Fruit fly (Drosophila melanogaster) whole organism, wandering third instar larva: ENCODE measurements around the gene Cyp28a5.
A peak's percentile ranks its signal among the peaks of the same experiment; 100 is the strongest.

ENCODE experiments used
- Abd-B ChIP-seq: fragments of >200 bp; optimal IDR thresholded peaks from 2 replicates; lab custom pipeline; 2017; ENCODE audit warnings: missing biosample characterization, missing genetic modification characterization
- CG32264 ChIP-seq: fragments of 200-800 bp; sonication (Bioruptor generic); optimal IDR thresholded peaks from 2 replicates; lab custom pipeline; 2016; ENCODE audit warnings: missing biosample characterization, missing genetic modification characterization
- CG9705 ChIP-seq: fragments of 200-800 bp; sonication (Bioruptor generic); optimal IDR thresholded peaks from 2 replicates; lab custom pipeline; 2018; ENCODE audit warnings: missing biosample characterization, mild to moderate bottlenecking, missing genetic modification characterization
- CrebA ChIP-seq: fragments of 200-800 bp; sonication (Bioruptor generic); optimal IDR thresholded peaks from 2 replicates; lab custom pipeline; 2016; ENCODE audit warnings: missing biosample characterization, mild to moderate bottlenecking, missing genetic modification characterization, borderline replicate concordance
- Dfd ChIP-seq: fragments of >200 bp; optimal IDR thresholded peaks from 2 replicates; lab custom pipeline; 2017; ENCODE audit warnings: missing biosample characterization, missing genetic modification characterization
- Dif ChIP-seq: fragments of 200-275, 200-300 bp; sonication (Bioruptor generic); optimal IDR thresholded peaks from 2 replicates; lab custom pipeline; 2018; ENCODE audit warnings: missing biosample characterization, missing genetic modification characterization; ENCODE audit not compliant: partially characterized antibody
- GATAd ChIP-seq: sonication (Bioruptor generic); optimal IDR thresholded peaks from 2 replicates; lab custom pipeline; 2016; ENCODE audit warnings: missing biosample characterization, missing genetic modification characterization
- HLH106 ChIP-seq: fragments of 200-800 bp; optimal IDR thresholded peaks from 3 replicates; lab custom pipeline; 2019; ENCODE audit warnings: missing biosample characterization, mild to moderate bottlenecking, missing genetic modification characterization, moderate library complexity
- Hnf4 ChIP-seq: fragments of 200-800 bp; sonication (Bioruptor generic); optimal IDR thresholded peaks from 2 replicates; lab custom pipeline; 2016; ENCODE audit warnings: missing biosample characterization, mild to moderate bottlenecking, missing genetic modification characterization
- Hr78 ChIP-seq: fragments of >200 bp; optimal IDR thresholded peaks from 2 replicates; lab custom pipeline; 2017; ENCODE audit warnings: missing biosample characterization, missing genetic modification characterization
- Hr83 ChIP-seq: fragments of 200-300 bp; sonication (Bioruptor generic); optimal IDR thresholded peaks from 2 replicates; lab custom pipeline; 2016; ENCODE audit warnings: missing biosample characterization, mild to moderate bottlenecking, missing genetic modification characterization, moderate library complexity; ENCODE audit not compliant: poor library complexity, severe bottlenecking
- Jra ChIP-seq: sonication (Bioruptor generic); optimal IDR thresholded peaks from 2 replicates; lab custom pipeline; 2016; ENCODE audit warnings: missing biosample characterization, missing genetic modification characterization
- Mio ChIP-seq: sonication (Bioruptor generic); optimal IDR thresholded peaks from 2 replicates; lab custom pipeline; 2016; ENCODE audit warnings: missing biosample characterization, missing genetic modification characterization
- Myc ChIP-seq: fragments of >200 bp; optimal IDR thresholded peaks from 2 replicates; lab custom pipeline; 2017
- N ChIP-seq: fragments of >200 bp; optimal IDR thresholded peaks from 2 replicates; lab custom pipeline; 2018; ENCODE audit warnings: missing biosample characterization, missing external identifiers, missing genetic modification characterization
- OdsH ChIP-seq: fragments of 200-800 bp; sonication (Bioruptor generic); optimal IDR thresholded peaks from 2 replicates; lab custom pipeline; 2016; ENCODE audit warnings: missing biosample characterization, mild to moderate bottlenecking, missing genetic modification characterization
- Rel ChIP-seq, 2 experiments: fragments of 200-800 bp; sonication (Bioruptor generic) in 1 of 2; optimal IDR thresholded peaks; 2 replicates in 1 of 2; 3 replicates in 1 of 2; lab custom pipeline; 2016 to 2019; ENCODE audit warnings: mild to moderate bottlenecking in 2 of 2, missing biosample characterization in 2 of 2, missing genetic modification characterization in 2 of 2, moderate library complexity in 1 of 2
- Sp1 ChIP-seq: fragments of 200-800 bp; sonication (Bioruptor generic); optimal IDR thresholded peaks from 3 replicates; lab custom pipeline; 2019; ENCODE audit warnings: missing biosample characterization, mild to moderate bottlenecking, missing genetic modification characterization, moderate library complexity
- Vsx2 ChIP-seq: fragments of 200-300, 225-300 bp; sonication (Bioruptor generic); optimal IDR thresholded peaks from 2 replicates; lab custom pipeline; 2018; ENCODE audit warnings: missing biosample characterization, missing genetic modification characterization; ENCODE audit not compliant: partially characterized antibody
- br ChIP-seq: fragments of 200-800 bp; sonication (Bioruptor generic); optimal IDR thresholded peaks from 2 replicates; lab custom pipeline; 2016; ENCODE audit warnings: missing biosample characterization, missing genetic modification characterization
- brk ChIP-seq: fragments of 200-800 bp; sonication (Bioruptor generic); optimal IDR thresholded peaks from 2 replicates; lab custom pipeline; 2016; ENCODE audit warnings: missing biosample characterization, mild to moderate bottlenecking, missing genetic modification characterization
- dl ChIP-seq, 2 experiments: fragments of 175-275, 200-275 bp in 1 of 2; fragments of 200-275 bp in 1 of 2; sonication (Bioruptor generic); optimal IDR thresholded peaks; lab custom pipeline; 2018; ENCODE audit warnings: mild to moderate bottlenecking in 2 of 2, missing biosample characterization in 2 of 2, missing genetic modification characterization in 2 of 2, moderate library complexity in 2 of 2; ENCODE audit not compliant: partially characterized antibody in 2 of 2, insufficient read depth in 1 of 2
- dmrt93B ChIP-seq: fragments of 200-800 bp; sonication (Bioruptor generic); optimal IDR thresholded peaks from 2 replicates; lab custom pipeline; 2018; ENCODE audit warnings: missing biosample characterization, mild to moderate bottlenecking, missing genetic modification characterization
- dsf ChIP-seq: sonication (Bioruptor generic); optimal IDR thresholded peaks from 2 replicates; lab custom pipeline; 2016; ENCODE audit warnings: missing biosample characterization, missing genetic modification characterization, borderline replicate concordance
- ey ChIP-seq: fragments of 200-800 bp; sonication (Bioruptor generic); optimal IDR thresholded peaks from 2 replicates; lab custom pipeline; 2016; ENCODE audit warnings: missing biosample characterization, missing genetic modification characterization
- foxo ChIP-seq, 2 experiments: fragments of 200-800 bp; sonication (Bioruptor generic); optimal IDR thresholded peaks; 2 replicates in 1 of 2; 3 replicates in 1 of 2; lab custom pipeline; 2016 to 2017; ENCODE audit warnings: missing biosample characterization in 2 of 2, missing genetic modification characterization in 2 of 2
- fru ChIP-seq: fragments of 200-800 bp; sonication (Bioruptor generic); optimal IDR thresholded peaks from 3 replicates; lab custom pipeline; 2016; ENCODE audit warnings: missing biosample characterization, mild to moderate bottlenecking, missing genetic modification characterization
- h ChIP-seq: fragments of 200-800 bp; sonication (Bioruptor generic); optimal IDR thresholded peaks from 3 replicates; lab custom pipeline; 2016; ENCODE audit warnings: missing biosample characterization, mild to moderate bottlenecking, missing genetic modification characterization
- jim ChIP-seq: fragments of 175-275, 200-325 bp; sonication (Bioruptor generic); optimal IDR thresholded peaks from 2 replicates; lab custom pipeline; 2016; ENCODE audit warnings: missing biosample characterization, mild to moderate bottlenecking, missing genetic modification characterization
- lola ChIP-seq: fragments of >200 bp; optimal IDR thresholded peaks from 2 replicates; lab custom pipeline; 2017; ENCODE audit warnings: missing biosample characterization, missing genetic modification characterization
- pan ChIP-seq: fragments of >200 bp; optimal IDR thresholded peaks from 2 replicates; lab custom pipeline; 2017
- psq ChIP-seq: fragments of 200-800 bp; sonication (Bioruptor generic); optimal IDR thresholded peaks from 3 replicates; lab custom pipeline; 2017; ENCODE audit warnings: missing biosample characterization, mild to moderate bottlenecking, missing genetic modification characterization, moderate library complexity
- rgr ChIP-seq: fragments of 200-800 bp; sonication (Bioruptor generic); optimal IDR thresholded peaks from 3 replicates; lab custom pipeline; 2016; ENCODE audit warnings: missing biosample characterization, mild to moderate bottlenecking, missing genetic modification characterization
- sage ChIP-seq: fragments of 200-800 bp; sonication (Bioruptor generic); optimal IDR thresholded peaks from 2 replicates; lab custom pipeline; 2016; ENCODE audit warnings: missing biosample characterization, mild to moderate bottlenecking, missing genetic modification characterization
- sv ChIP-seq: fragments of 200-800 bp; sonication (Bioruptor generic); optimal IDR thresholded peaks from 3 replicates; lab custom pipeline; 2016; ENCODE audit warnings: missing biosample characterization, missing genetic modification characterization
- tai ChIP-seq: sonication (Bioruptor generic); optimal IDR thresholded peaks from 2 replicates; lab custom pipeline; 2016; ENCODE audit warnings: missing biosample characterization, missing genetic modification characterization
- usp ChIP-seq: fragments of >200 bp; optimal IDR thresholded peaks from 2 replicates; lab custom pipeline; 2017; ENCODE audit warnings: missing biosample characterization, missing genetic modification characterization
- woc ChIP-seq: sonication (Bioruptor generic); optimal IDR thresholded peaks from 2 replicates; lab custom pipeline; 2016; ENCODE audit warnings: missing biosample characterization, mild to moderate bottlenecking, missing genetic modification characterization

The Cyp28a5 gene

DNA sequence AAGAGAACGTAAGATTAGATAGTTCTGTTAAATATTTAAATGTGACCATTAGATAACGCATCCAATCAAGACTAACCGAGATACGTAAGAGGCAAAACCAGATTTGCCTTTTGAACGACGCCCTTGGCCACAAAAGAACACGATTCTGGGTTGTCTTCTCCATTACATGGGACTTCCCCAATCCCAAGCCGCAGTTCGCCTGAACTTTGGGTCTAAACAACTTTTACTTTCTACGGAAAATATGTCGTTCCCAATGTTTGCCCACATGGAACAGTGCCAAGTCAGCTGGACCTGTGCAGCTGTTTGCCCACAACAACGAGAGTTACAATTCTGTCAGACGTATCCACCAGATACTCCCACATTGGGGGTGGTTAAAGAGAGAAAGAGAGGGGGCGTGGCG, 27.3 kb upstream of the Cyp28a5 start:
- no peak for TF ChIP-seq HLH106 (tag; lab: Kevin White, UChicago)
- TF ChIP-seq h (GFP tag; lab: Kevin White, UChicago) = no peak
- TF ChIP-seq Vsx2 (GFP tag; lab: Kevin White, UChicago) = no peak
- TF ChIP-seq jim (GFP tag; lab: Kevin White, UChicago) = no peak
- no peak for TF ChIP-seq tai
- TF ChIP-seq usp = no peak
- TF ChIP-seq OdsH (GFP tag; lab: Kevin White, UChicago) = no peak
- TF ChIP-seq Hr83 (GFP tag; lab: Kevin White, UChicago) = no peak
- TF ChIP-seq brk (GFP tag; lab: Kevin White, UChicago) = no peak
- no peak for TF ChIP-seq dsf (GFP tag; lab: Kevin White, UChicago)
- TF ChIP-seq Dif (GFP tag; lab: Kevin White, UChicago) = no peak
- TF ChIP-seq sv (GFP tag; lab: Kevin White, UChicago) = no peak
- no peak for TF ChIP-seq ey (GFP tag; lab: Kevin White, UChicago)
- no peak for TF ChIP-seq CG9705 (GFP tag; lab: Kevin White, UChicago)
- TF ChIP-seq, all 38 proteins: peak for 0

DNA sequence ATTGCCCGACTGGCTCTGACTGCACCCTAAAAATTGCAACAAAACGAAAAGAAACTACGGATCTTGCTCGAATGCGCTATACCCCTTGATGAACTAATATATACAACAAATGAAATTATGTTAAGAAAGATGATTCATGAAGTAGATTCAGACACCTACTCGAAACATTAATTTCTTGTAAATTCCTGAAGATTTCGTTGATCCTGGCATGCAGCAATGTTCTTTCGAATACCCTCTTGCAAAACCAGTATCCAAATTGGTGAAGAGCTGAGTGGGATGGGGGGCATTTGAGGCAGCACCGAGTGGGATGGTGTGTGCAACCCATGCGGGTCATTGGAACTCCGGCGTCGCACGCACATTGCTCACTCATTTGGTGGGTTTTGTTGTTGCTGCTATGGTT, 21.3 kb upstream of the Cyp28a5 start:
- TF ChIP-seq fru (GFP tag; lab: Kevin White, UChicago) = peak; percentile 97
- peak; percentile 95 for TF ChIP-seq brk (GFP tag; lab: Kevin White, UChicago)
- peak; percentile 98 for TF ChIP-seq ey (GFP tag; lab: Kevin White, UChicago)
- no peak for TF ChIP-seq sv (GFP tag; lab: Kevin White, UChicago)
- TF ChIP-seq OdsH (GFP tag; lab: Kevin White, UChicago) = peak; percentile 97
- peak; percentile 97 for TF ChIP-seq Hnf4 (GFP tag; lab: Kevin White, UChicago)
- TF ChIP-seq N (GFP tag; lab: Kevin White, UChicago) = no peak
- TF ChIP-seq Jra (GFP tag; lab: Kevin White, UChicago) = peak; percentile 95
- peak; percentile 72 for TF ChIP-seq CG9705 (GFP tag; lab: Kevin White, UChicago)
- TF ChIP-seq pan (lab: Kevin White, UChicago) = peak; percentile 58
- TF ChIP-seq woc (GFP tag; lab: Kevin White, UChicago) = peak; percentile 95
- TF ChIP-seq Dfd (GFP tag; lab: Kevin White, UChicago) = no peak
- TF ChIP-seq dsf (GFP tag; lab: Kevin White, UChicago) = peak; percentile 88
- TF ChIP-seq Rel (GFP tag; optimal IDR thresholded peaks at IDR 0.05; lab: Kevin White, UChicago) = peak; percentile 74
- peak; percentile 72 for TF ChIP-seq Rel (tag; optimal IDR thresholded peaks at IDR 0.05; lab: Kevin White, UChicago)
- peak; percentile 98 for TF ChIP-seq HLH106 (tag; lab: Kevin White, UChicago)
- TF ChIP-seq dmrt93B = peak; percentile 95
- peak; percentile 96 for TF ChIP-seq rgr (GFP tag; lab: Kevin White, UChicago)
- no peak for TF ChIP-seq Abd-B (GFP tag; lab: Kevin White, UChicago)
- peak; percentile 87 for TF ChIP-seq GATAd (GFP tag; lab: Kevin White, UChicago)
- TF ChIP-seq Dif (GFP tag; lab: Kevin White, UChicago) = peak; percentile 29
- no peak for TF ChIP-seq Hr78 (GFP tag; lab: Kevin White, UChicago)
- TF ChIP-seq CG32264 (GFP tag; lab: Kevin White, UChicago) = peak; percentile 84
- no peak for TF ChIP-seq Myc
- TF ChIP-seq tai = peak; percentile 96
- peak; percentile 78 for TF ChIP-seq CrebA (GFP tag; lab: Kevin White, UChicago)
- TF ChIP-seq Hr83 (GFP tag; lab: Kevin White, UChicago) = no peak
- peak; percentile 97 for TF ChIP-seq br (GFP tag; lab: Kevin White, UChicago)
- peak; percentile 96 for TF ChIP-seq Sp1 (GFP tag; lab: Kevin White, UChicago)
- TF ChIP-seq sage (GFP tag; lab: Kevin White, UChicago) = peak; percentile 88
- TF ChIP-seq Vsx2 (GFP tag; lab: Kevin White, UChicago) = no peak
- TF ChIP-seq foxo (GFP tag; optimal IDR thresholded peaks at IDR 0.05; lab: Kevin White, UChicago) = peak; percentile 29 to 97
- no peak for TF ChIP-seq usp
- no peak for TF ChIP-seq jim (GFP tag; lab: Kevin White, UChicago)
- TF ChIP-seq lola = no peak
- peak; percentile 95 for TF ChIP-seq h (GFP tag; lab: Kevin White, UChicago)
- TF ChIP-seq Mio (GFP tag; lab: Kevin White, UChicago) = peak; percentile 72
- TF ChIP-seq dl (GFP tag; optimal IDR thresholded peaks at IDR 0.05; lab: Kevin White, UChicago; ENCODE audit: insufficient read depth in 1 of 2, partially characterized antibody in 2 of 2) = no peak
- TF ChIP-seq psq (GFP tag; lab: Kevin White, UChicago) = peak; percentile 93
